Worm (Caenorhabditis elegans): ENCODE measurements around the gene F25E5.1.

F25E5.1 gene

ce11 chrV:7465509-7465908, at the start of gene F25E5.1:
Gene F25E5.1, plus strand, starts transcription at chrV:7465884.
- TF ChIP-seq nhr-6 (tag; optimal IDR thresholded peaks at IDR 0.05), result no peak
- TF ChIP-seq nhr-237 (tag; optimal IDR thresholded peaks at IDR 0.05), result no peak
- TF ChIP-seq nhr-23 (tag; optimal IDR thresholded peaks at IDR 0.05), result no peak
- peak in 1 of 2 experiments; percentile 2 for TF ChIP-seq lsy-2 (tag; optimal IDR thresholded peaks at IDR 0.05)
- no peak for TF ChIP-seq nhr-77 (tag; optimal IDR thresholded peaks at IDR 0.05)
- TF ChIP-seq dmd-4 (tag; optimal IDR thresholded peaks at IDR 0.05), result no peak
- no peak for TF ChIP-seq ceh-82 (tag; optimal IDR thresholded peaks at IDR 0.05)
- no peak for TF ChIP-seq lin-39 (tag; optimal IDR thresholded peaks at IDR 0.05)
- TF ChIP-seq Y55F3AM.14 (GFP tag; optimal IDR thresholded peaks at IDR 0.05), result no peak
- no peak for TF ChIP-seq nhr-12 (tag; optimal IDR thresholded peaks at IDR 0.05)
- TF ChIP-seq blmp-1 (tag; optimal IDR thresholded peaks at IDR 0.05; ENCODE audit: insufficient read depth), result no peak
- TF ChIP-seq unc-39 (tag; optimal IDR thresholded peaks at IDR 0.05), result no peak
- TF ChIP-seq mbf-1 (tag; optimal IDR thresholded peaks at IDR 0.05), result no peak
- TF ChIP-seq lin-13 (GFP tag; optimal IDR thresholded peaks at IDR 0.05), result peak; percentile 53
- TF ChIP-seq ztf-4 (tag; optimal IDR thresholded peaks at IDR 0.05), result no peak
- TF ChIP-seq skn-1 (tag; optimal IDR thresholded peaks at IDR 0.05), result no peak
- no peak for TF ChIP-seq egl-27 (tag; optimal IDR thresholded peaks at IDR 0.05)
- peak; percentile 87 for TF ChIP-seq C34F6.9 (tag; optimal IDR thresholded peaks at IDR 0.05)
- TF ChIP-seq R02D3.7 (tag; optimal IDR thresholded peaks at IDR 0.05), result no peak
- no peak for TF ChIP-seq nhr-10 (tag; optimal IDR thresholded peaks at IDR 0.05)
- TF ChIP-seq nhr-11 (tag; optimal IDR thresholded peaks at IDR 0.05), result no peak
- peak; percentile 56 for TF ChIP-seq mab-5 (tag; optimal IDR thresholded peaks at IDR 0.05)
- peak in 1 of 2 experiments; percentile 57 for TF ChIP-seq mdl-1 (tag; optimal IDR thresholded peaks at IDR 0.05)
- TF ChIP-seq gmeb-1 (tag; optimal IDR thresholded peaks at IDR 0.05), result peak; percentile 56
- TF ChIP-seq ztf-11 (tag; optimal IDR thresholded peaks at IDR 0.05), result no peak
- TF ChIP-seq sem-4 (tag; optimal IDR thresholded peaks at IDR 0.05), result no peak
- TF ChIP-seq zag-1 (tag; optimal IDR thresholded peaks at IDR 0.05), result peak; percentile 13
- no peak for TF ChIP-seq sma-3 (GFP tag; optimal IDR thresholded peaks at IDR 0.05)
- TF ChIP-seq sma-9 (GFP tag; optimal IDR thresholded peaks at IDR 0.05), result no peak
- TF ChIP-seq sma-9 (tag; optimal IDR thresholded peaks at IDR 0.05), result no peak
- no peak for TF ChIP-seq peb-1 (tag; optimal IDR thresholded peaks at IDR 0.05)
- peak; percentile 75 for TF ChIP-seq crh-2 (tag; optimal IDR thresholded peaks at IDR 0.05)
- TF ChIP-seq aly-2 (tag; optimal IDR thresholded peaks at IDR 0.05), result no peak
- TF ChIP-seq elt-3 (tag; optimal IDR thresholded peaks at IDR 0.05), result no peak
- TF ChIP-seq unc-62 (GFP tag; optimal IDR thresholded peaks at IDR 0.05), result no peak
- TF ChIP-seq lin-11 (tag; optimal IDR thresholded peaks at IDR 0.05), result peak; percentile 36
- no peak for TF ChIP-seq snpc-4 (tag; optimal IDR thresholded peaks at IDR 0.05)
- no peak for TF ChIP-seq ama-1 (optimal IDR thresholded peaks at IDR 0.05)
- TF ChIP-seq fos-1 (tag; optimal IDR thresholded peaks at IDR 0.05), result peak; percentile 55
- no peak for TF ChIP-seq ZK546.5 (tag; optimal IDR thresholded peaks at IDR 0.05)
- no peak for TF ChIP-seq nhr-21 (tag; optimal IDR thresholded peaks at IDR 0.05)
- no peak for TF ChIP-seq unc-55 (GFP tag; optimal IDR thresholded peaks at IDR 0.05)
- no peak for TF ChIP-seq ceh-16 (tag; optimal IDR thresholded peaks at IDR 0.05)
- no peak for TF ChIP-seq alr-1 (tag; optimal IDR thresholded peaks at IDR 0.05)
- no peak for TF ChIP-seq elt-1 (tag; optimal IDR thresholded peaks at IDR 0.05)
- no peak for TF ChIP-seq nhr-129 (tag; optimal IDR thresholded peaks at IDR 0.05)
- TF ChIP-seq nhr-25 (tag; optimal IDR thresholded peaks at IDR 0.05), result no peak
- TF ChIP-seq ztf-1 (GFP tag; conservative IDR thresholded peaks at IDR 0.05), result no peak
- peak; percentile 78 for TF ChIP-seq F13H6.1 (tag; optimal IDR thresholded peaks at IDR 0.05)
